Fruit fly (Drosophila melanogaster) whole organism, pupa: ENCODE measurements around the gene ERp44.

Source experiments
- CG10348 ChIP-seq: fragments of 200-800 bp; sonication (Bioruptor generic); IDR thresholded peaks from 2 replicates; pipeline ENCODE4 v1.3.6; 2022; ENCODE audit warnings: missing biosample characterization, missing genetic modification characterization
- CG12605 ChIP-seq: fragments of 200-800 bp; sonication (Bioruptor generic); IDR thresholded peaks from 2 replicates; pipeline ENCODE4 v1.3.6; 2022; ENCODE audit warnings: missing biosample characterization, missing genetic modification characterization
- CG13204 ChIP-seq: fragments of 200-800 bp; sonication (Bioruptor generic); optimal IDR thresholded peaks from 2 replicates; lab custom pipeline; 2018; ENCODE audit warnings: missing biosample characterization, mild to moderate bottlenecking, missing genetic modification characterization, moderate library complexity
- CG15710 ChIP-seq: fragments of 200-800 bp; sonication (Bioruptor generic); optimal IDR thresholded peaks from 2 replicates; lab custom pipeline; 2018; ENCODE audit warnings: missing biosample characterization, mild to moderate bottlenecking, missing genetic modification characterization, moderate library complexity
- CG17806 ChIP-seq: fragments of 200-800 bp; sonication (Bioruptor generic); optimal IDR thresholded peaks from 2 replicates; lab custom pipeline; 2018; ENCODE audit warnings: missing biosample characterization, mild to moderate bottlenecking, missing genetic modification characterization, moderate library complexity
- CG8159 ChIP-seq: fragments of 200-800 bp; sonication (Bioruptor generic); optimal IDR thresholded peaks from 3 replicates; lab custom pipeline; 2018; ENCODE audit warnings: missing biosample characterization, mild to moderate bottlenecking, missing genetic modification characterization, moderate library complexity
- EcR ChIP-seq: fragments of 200-800 bp; sonication (Bioruptor generic); optimal IDR thresholded peaks from 3 replicates; lab custom pipeline; 2019; ENCODE audit warnings: missing biosample characterization, missing genetic modification characterization, mild to moderate bottlenecking, moderate library complexity, missing genetic modification reagents
- Snoo ChIP-seq: fragments of 200-800 bp; sonication (Bioruptor generic); optimal IDR thresholded peaks from 3 replicates; lab custom pipeline; 2017; ENCODE audit warnings: missing biosample characterization, mild to moderate bottlenecking, missing genetic modification characterization, inconsistent platforms

- TF ChIP-seq CG15710 (tag; lab: Kevin White, UChicago) (no peak), Snoo (no peak), CG17806 (tag; lab: Kevin White, UChicago) (no peak), EcR (GFP tag; lab: Kevin White, UChicago) (no peak), CG12605 (GFP tag; lab: Robert Waterston, UW) (no peak), CG8159 (tag; lab: Kevin White, UChicago) (no peak), CG10348 (no peak), CG13204 (GFP tag; lab: Kevin White, UChicago) (no peak)
Measured at dm6 chrX:16321037-16321436, 23.5 kb upstream of the ERp44 start.
